Fruit fly (Drosophila melanogaster) whole organism, larva: Measurements from ENCODE around the gene sip2.

Source experiments
- noc ChIP-seq: fragments of 200-800 bp; sonication (Bioruptor generic); optimal IDR thresholded peaks from 3 replicates; lab custom pipeline; 2019; ENCODE audit warnings: missing biosample characterization, mild to moderate bottlenecking, missing genetic modification characterization, moderate library complexity

sip2 gene

dm6 chr2L:6919203-6919849 is 44.5 kb downstream of the sip2 start:
- no peak for TF ChIP-seq noc (tag; lab: Kevin White, UChicago)

DNA sequence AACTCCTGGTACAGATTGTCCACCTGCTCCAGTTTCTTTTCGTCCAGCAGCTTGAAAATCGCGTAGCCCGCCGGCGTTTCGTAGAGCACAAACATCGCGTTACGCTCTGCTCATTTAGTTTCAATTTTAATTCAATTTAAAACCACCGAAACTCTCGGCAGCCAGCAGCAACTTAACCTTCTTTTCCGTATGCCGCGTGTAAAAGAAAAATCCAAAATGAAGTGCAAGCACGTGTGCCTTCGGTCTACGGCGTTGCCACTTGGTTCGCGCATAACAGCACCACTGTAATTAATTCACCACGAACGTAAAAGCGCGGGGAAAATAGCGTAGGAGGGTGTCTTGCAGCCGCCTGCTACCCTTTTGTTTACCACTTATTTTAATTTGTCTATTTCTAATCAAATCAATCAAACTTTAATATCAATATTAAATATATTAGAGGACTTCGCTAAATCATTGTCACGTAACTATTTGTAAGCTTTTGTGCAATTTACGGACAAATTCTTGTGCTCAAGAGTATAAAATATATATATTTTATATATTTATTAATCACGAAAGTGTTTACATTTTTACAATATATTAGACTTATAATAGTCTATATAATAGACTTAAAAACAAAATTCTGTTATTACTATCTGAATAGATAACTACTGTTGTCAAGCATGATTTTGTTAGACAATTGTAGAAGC is 45.2 kb downstream of the sip2 start, which contains the start of gene nop5:
Gene nop5, minus strand, starts transcription at position 227 of the 686 bp plus-strand sequence.
- TF ChIP-seq noc (tag; lab: Kevin White, UChicago) = no peak

DNA sequence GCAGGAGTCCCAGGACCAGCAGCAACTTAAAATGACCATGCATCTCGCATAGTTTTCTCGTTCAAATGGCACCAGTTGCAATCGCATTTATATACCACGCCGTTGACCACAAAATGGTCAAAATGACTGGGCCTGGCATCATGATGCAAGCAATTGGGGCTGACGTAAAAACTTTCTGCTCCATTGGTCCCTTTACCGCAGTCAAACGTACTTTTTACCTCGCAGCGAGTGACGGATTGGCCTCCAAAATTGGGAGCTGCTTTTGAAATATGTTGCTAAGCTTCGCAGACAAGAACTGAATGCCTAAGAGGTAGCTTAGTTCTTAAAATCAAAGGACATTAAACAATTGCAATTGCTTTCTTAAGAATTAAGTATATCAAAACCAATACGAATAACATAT is 47.5 kb downstream of the sip2 start, which contains the start of gene CG32829:
Gene CG32829, minus strand, starts transcription at position 101 of the 400 bp plus-strand sequence.
- no peak for TF ChIP-seq noc (tag; lab: Kevin White, UChicago)

- no peak for TF ChIP-seq noc (tag; lab: Kevin White, UChicago)
Observed at dm6 chr2L:6913964-6914363, 49.9 kb downstream of the sip2 start, which contains the start of gene Wee1. Gene Wee1 (minus strand): TSS chr2L:6914138.
